Fruit fly (Drosophila melanogaster): ENCODE results near the gene CG33784.
A peak's percentile ranks its signal among the peaks of the same experiment; 100 is the strongest.

Gene CG33784

DNA sequence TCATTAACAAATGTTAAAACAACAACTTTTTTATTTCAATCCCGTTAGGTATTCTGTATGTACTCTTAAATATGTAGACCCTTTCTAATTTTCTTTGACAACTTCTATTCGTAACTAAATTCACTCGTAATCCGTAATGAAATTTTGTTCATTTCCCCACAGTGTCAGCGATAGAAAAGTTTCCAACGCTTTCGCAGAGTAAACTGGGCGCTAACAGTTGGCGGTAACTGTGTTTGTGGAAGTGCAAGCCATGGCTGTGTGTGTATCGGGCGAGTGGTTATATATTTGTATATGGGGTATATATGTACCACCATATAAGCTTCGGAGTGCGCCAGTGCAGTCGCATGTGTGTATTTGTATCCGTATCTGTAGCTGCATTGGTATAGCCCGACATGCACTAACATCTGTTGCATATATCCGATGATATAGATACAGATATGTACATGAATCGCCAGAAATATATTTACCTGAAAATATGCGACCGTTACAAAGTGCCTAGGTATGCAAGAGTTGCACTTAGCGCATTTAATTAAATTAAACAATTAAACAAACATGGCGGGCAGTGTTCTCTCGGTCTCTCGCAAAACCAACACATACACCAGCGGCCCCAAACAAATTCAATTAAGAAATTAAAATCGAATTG lies 13.9 kb downstream of the CG33784 start (continued):
- peak; percentile 8 for TF ChIP-seq Ets21C (GFP tag; optimal IDR thresholded peaks at IDR 0.05)
- TF ChIP-seq svp (GFP tag), result peak; percentile 40
- TF ChIP-seq topi (GFP tag; optimal IDR thresholded peaks at IDR 0.05), result no peak
- TF ChIP-seq vri (GFP tag; optimal IDR thresholded peaks at IDR 0.05), result peak; percentile 42
- no peak for TF ChIP-seq ss (GFP tag; optimal IDR thresholded peaks at IDR 0.05)
- TF ChIP-seq net (GFP tag; optimal IDR thresholded peaks at IDR 0.05), result peak; percentile 13
- TF ChIP-seq spab (GFP tag; optimal IDR thresholded peaks at IDR 0.05), result no peak
- no peak for TF ChIP-seq CG4318 (GFP tag; optimal IDR thresholded peaks at IDR 0.05)
- TF ChIP-seq CG31627 (GFP tag; optimal IDR thresholded peaks at IDR 0.05), result peak; percentile 27
- TF ChIP-seq Hr38 (GFP tag; optimal IDR thresholded peaks at IDR 0.05), result no peak
- TF ChIP-seq achi (GFP tag; optimal IDR thresholded peaks at IDR 0.05), result peak; percentile 0
- no peak for TF ChIP-seq CG11294 (GFP tag; IDR thresholded peaks at IDR 0.05)
- TF ChIP-seq Eip78C (GFP tag), result peak; percentile 60

- TF ChIP-seq ss (GFP tag; optimal IDR thresholded peaks at IDR 0.05), result peak; percentile 87 to 89
- TF ChIP-seq Sox102F (GFP tag; optimal IDR thresholded peaks at IDR 0.05), result peak; percentile 63
- TF ChIP-seq CG16779 (tag; optimal IDR thresholded peaks at IDR 0.05), result peak; percentile 65
- TF ChIP-seq Smox (GFP tag; optimal IDR thresholded peaks at IDR 0.05), result peak; percentile 71
- peak; percentile 93 for TF ChIP-seq fd59A (GFP tag; optimal IDR thresholded peaks at IDR 0.05)
- TF ChIP-seq Eip93F (GFP tag; optimal IDR thresholded peaks at IDR 0.05), result no peak
- TF ChIP-seq Gug (GFP tag; IDR thresholded peaks at IDR 0.05), result peak; percentile 65
- TF ChIP-seq cyc (GFP tag; optimal IDR thresholded peaks at IDR 0.05), result peak; percentile 85
- peak; percentile 82 for TF ChIP-seq CG3919 (GFP tag; optimal IDR thresholded peaks at IDR 0.05)
- peak; percentile 73 for TF ChIP-seq CG11902 (GFP tag; optimal IDR thresholded peaks at IDR 0.05)
- TF ChIP-seq Ets96B (tag; optimal IDR thresholded peaks at IDR 0.05), result peak; percentile 93
- peak; percentile 37 for TF ChIP-seq CG4318 (GFP tag; optimal IDR thresholded peaks at IDR 0.05)
- TF ChIP-seq dac (GFP tag; optimal IDR thresholded peaks at IDR 0.05), result no peak
- TF ChIP-seq Eip78C (GFP tag), result peak; percentile 96
- TF ChIP-seq spab (GFP tag; optimal IDR thresholded peaks at IDR 0.05), result peak; percentile 92
- peak; percentile 25 for TF ChIP-seq CG6276 (GFP tag; optimal IDR thresholded peaks at IDR 0.05)
- peak; percentile 67 for TF ChIP-seq CG11762 (GFP tag; optimal IDR thresholded peaks at IDR 0.05; ENCODE audit: insufficient read depth)
- peak; percentile 69 for TF ChIP-seq CG8119 (GFP tag; IDR thresholded peaks at IDR 0.05)
- peak; percentile 77 for TF ChIP-seq lz (GFP tag; optimal IDR thresholded peaks at IDR 0.05)
- TF ChIP-seq CG10631 (GFP tag; optimal IDR thresholded peaks at IDR 0.05), result peak; percentile 90
- TF ChIP-seq CG32006 (GFP tag; optimal IDR thresholded peaks at IDR 0.05), result peak; percentile 66
- TF ChIP-seq salr (GFP tag; optimal IDR thresholded peaks at IDR 0.05), result peak; percentile 68 to 91
- TF ChIP-seq vri (GFP tag; optimal IDR thresholded peaks at IDR 0.05), result peak; percentile 93
- TF ChIP-seq CG6854 (GFP tag; optimal IDR thresholded peaks at IDR 0.05), result no peak
- TF ChIP-seq Hr38 (GFP tag; optimal IDR thresholded peaks at IDR 0.05), result no peak
- peak; percentile 62 for TF ChIP-seq CG15336 (GFP tag; IDR thresholded peaks at IDR 0.05)
- peak; percentile 75 for TF ChIP-seq Met (GFP tag; optimal IDR thresholded peaks at IDR 0.05)
- TF ChIP-seq CG3032 (tag; optimal IDR thresholded peaks at IDR 0.05), result peak; percentile 94
- peak; percentile 87 for TF ChIP-seq pdm3 (GFP tag; optimal IDR thresholded peaks at IDR 0.05)
- TF ChIP-seq CG6792 (GFP tag; optimal IDR thresholded peaks at IDR 0.05), result peak; percentile 83
- TF ChIP-seq Hr39 (GFP tag; optimal IDR thresholded peaks at IDR 0.05), result peak; percentile 81
- peak; percentile 67; the same call in 2 of the 3 replicates for TF ChIP-seq eg (GFP tag; IDR thresholded peaks at IDR 0.05)
- TF ChIP-seq CG9139 (GFP tag; optimal IDR thresholded peaks at IDR 0.05), result peak; percentile 72
- TF ChIP-seq Sox15 (GFP tag; optimal IDR thresholded peaks at IDR 0.05), result peak; percentile 81
- TF ChIP-seq CG8319 (GFP tag; optimal IDR thresholded peaks at IDR 0.05), result peak; percentile 80
- peak; percentile 86 for TF ChIP-seq esn (GFP tag; optimal IDR thresholded peaks at IDR 0.05)
- peak; percentile 84 for TF ChIP-seq OdsH (GFP tag; optimal IDR thresholded peaks at IDR 0.05)
- TF ChIP-seq Lpt (GFP tag; optimal IDR thresholded peaks at IDR 0.05), result peak; percentile 46
- peak; percentile 73 for TF ChIP-seq Hr4 (GFP tag; optimal IDR thresholded peaks at IDR 0.05)
- peak; percentile 90 for TF ChIP-seq dsx (GFP tag; optimal IDR thresholded peaks at IDR 0.05; ENCODE audit: poor library complexity, severe bottlenecking)
- peak; percentile 89 for TF ChIP-seq CG1621 (tag; optimal IDR thresholded peaks at IDR 0.05)
These were observed 14.9 kb downstream of the CG33784 start for dm6 chr3R:10082549-10083075.

All from whole organism, prepupa.